Worm (Caenorhabditis elegans): Measurements from ENCODE around the gene lgc-6.

Gene lgc-6

DNA sequence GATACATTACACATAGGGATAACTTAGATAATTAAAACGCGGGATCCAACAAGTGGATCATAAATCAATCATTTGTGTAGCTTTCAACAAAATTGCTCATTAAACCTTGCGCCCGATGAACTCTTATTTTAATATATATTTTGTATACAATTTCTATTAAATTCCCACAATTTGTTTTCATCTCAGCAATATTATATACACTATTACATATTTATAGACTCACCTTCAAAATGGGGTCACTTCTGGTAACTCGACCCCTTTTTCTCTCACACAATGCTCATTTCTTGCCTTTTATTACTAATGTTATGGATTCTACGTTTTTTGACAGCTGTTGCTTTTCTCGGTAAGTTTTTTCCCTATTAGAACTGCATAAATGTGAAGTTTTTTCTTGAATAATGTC is at the start of gene lgc-6:
Gene lgc-6 (plus strand): TSS at position 301 of the 400 bp plus-strand sequence.
- no peak for TF ChIP-seq nhr-11 (tag; optimal IDR thresholded peaks at IDR 0.05)

DNA sequence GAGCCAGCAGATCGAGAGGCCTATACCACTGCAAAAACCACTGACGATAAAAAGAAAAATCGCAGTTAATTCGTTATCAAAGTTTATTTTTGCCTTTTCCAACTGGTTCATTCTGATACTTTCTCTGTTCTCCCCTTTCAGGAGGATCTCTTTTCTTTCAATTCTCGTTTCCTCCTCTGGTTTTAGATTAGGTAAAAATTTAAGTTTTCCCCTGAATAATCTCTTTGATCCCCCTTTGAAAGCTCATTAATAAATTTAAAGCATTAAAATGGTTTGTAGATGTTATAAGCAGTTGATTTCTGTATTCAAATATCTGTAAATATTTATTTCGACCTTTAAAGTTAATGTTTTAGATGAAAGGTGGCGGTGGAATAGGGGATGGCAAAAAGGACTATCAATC is 48.5 kb upstream of the lgc-6 start, which contains the start of gene K07H8.2:
Gene K07H8.2 (plus strand): TSS at position 301 of the 400 bp plus-strand sequence.
- TF ChIP-seq sem-4 (tag; optimal IDR thresholded peaks at IDR 0.05) (no peak), nhr-25 (tag; optimal IDR thresholded peaks at IDR 0.05) (no peak), F13H6.1 (tag; optimal IDR thresholded peaks at IDR 0.05) (no peak), lsy-2 (tag; optimal IDR thresholded peaks at IDR 0.05) (no peak), sma-9 (GFP tag; optimal IDR thresholded peaks at IDR 0.05) (no peak), sma-9 (tag; optimal IDR thresholded peaks at IDR 0.05) (no peak), nhr-23 (tag; optimal IDR thresholded peaks at IDR 0.05) (no peak), mbf-1 (tag; optimal IDR thresholded peaks at IDR 0.05) (no peak), snpc-4 (tag; optimal IDR thresholded peaks at IDR 0.05) (no peak), nhr-237 (tag; optimal IDR thresholded peaks at IDR 0.05) (no peak)

DNA sequence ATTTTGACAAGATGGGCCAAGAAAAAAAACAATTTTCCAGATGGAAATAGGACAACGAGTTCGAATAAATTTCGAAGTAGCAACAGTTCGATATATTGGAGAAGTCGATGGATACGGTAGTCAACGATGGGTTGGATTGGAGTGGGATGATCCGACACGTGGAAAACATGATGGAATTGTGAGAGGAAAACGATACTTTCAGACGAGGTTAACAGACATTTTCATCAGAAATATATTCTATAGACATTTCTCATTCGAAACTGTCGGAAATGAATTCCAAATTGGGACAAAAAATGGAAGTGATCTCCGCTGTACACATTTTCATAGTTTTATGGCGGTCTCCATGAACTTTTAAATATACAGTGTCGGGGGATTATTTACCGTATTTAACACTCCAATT is 45.1 kb upstream of the lgc-6 start, which contains the start of gene tbce-1:
Gene tbce-1 (plus strand): TSS at position 41 of the 400 bp plus-strand sequence.
- no peak for TF ChIP-seq ceh-82 (tag; optimal IDR thresholded peaks at IDR 0.05)

DNA sequence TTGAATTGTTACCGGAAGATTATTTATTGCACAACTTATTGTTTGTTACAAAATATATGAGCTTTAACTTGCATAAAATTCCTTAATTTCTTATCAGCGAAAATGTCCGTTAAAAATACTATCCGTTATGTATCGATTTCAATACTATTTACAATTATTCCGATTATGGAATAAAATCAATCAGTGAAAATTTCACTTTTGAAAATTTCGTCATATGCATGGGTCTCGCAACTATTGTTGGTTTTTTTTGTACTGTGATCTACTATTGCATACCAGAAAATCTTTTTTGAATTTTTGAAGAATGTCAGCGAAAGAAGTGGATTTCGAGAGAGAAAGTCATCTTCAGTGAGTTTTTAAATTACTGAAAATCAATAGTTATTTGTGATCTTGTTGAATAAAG is 42.5 kb upstream of the lgc-6 start, which contains the start of gene nprl-3:
Gene nprl-3 (plus strand): TSS at position 301 of the 400 bp plus-strand sequence.
- TF ChIP-seq R02D3.7 (tag; optimal IDR thresholded peaks at IDR 0.05) (no peak), Y55F3AM.14 (GFP tag; optimal IDR thresholded peaks at IDR 0.05) (no peak), skn-1 (tag; optimal IDR thresholded peaks at IDR 0.05) (no peak), sma-9 (GFP tag; optimal IDR thresholded peaks at IDR 0.05) (no peak), sma-9 (tag; optimal IDR thresholded peaks at IDR 0.05) (no peak), elt-1 (tag; optimal IDR thresholded peaks at IDR 0.05) (no peak), zag-1 (tag; optimal IDR thresholded peaks at IDR 0.05) (no peak), unc-39 (tag; optimal IDR thresholded peaks at IDR 0.05) (no peak), nhr-25 (tag; optimal IDR thresholded peaks at IDR 0.05) (no peak), blmp-1 (tag; optimal IDR thresholded peaks at IDR 0.05; ENCODE audit: insufficient read depth) (no peak), sma-3 (GFP tag; optimal IDR thresholded peaks at IDR 0.05) (no peak), unc-62 (GFP tag; optimal IDR thresholded peaks at IDR 0.05) (no peak)

DNA sequence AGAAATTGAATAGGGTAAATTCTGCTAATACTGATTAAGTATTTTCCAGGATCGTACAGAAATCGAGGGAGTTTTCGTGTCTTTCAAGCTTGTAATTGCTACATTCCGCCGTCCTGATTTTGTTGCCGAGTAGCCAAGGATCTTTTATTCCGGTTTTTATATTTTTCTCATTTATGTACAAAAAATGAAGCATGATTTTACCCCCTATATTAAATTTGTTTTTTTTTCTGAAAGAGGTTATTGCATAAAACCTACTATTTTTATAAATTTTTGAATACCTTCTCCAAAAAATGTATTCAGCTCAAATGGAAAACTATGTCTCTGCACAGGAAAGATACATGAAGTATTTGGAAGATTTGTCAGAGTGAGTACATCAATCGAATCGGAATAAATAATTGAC is 40.1 kb upstream of the lgc-6 start, which contains the start of gene F35H10.6:
Gene F35H10.6 (plus strand): TSS at position 301 of the 400 bp plus-strand sequence.
- TF ChIP-seq ceh-16 (tag; optimal IDR thresholded peaks at IDR 0.05), result no peak
- TF ChIP-seq unc-55 (GFP tag; optimal IDR thresholded peaks at IDR 0.05), result no peak
- TF ChIP-seq blmp-1 (tag; optimal IDR thresholded peaks at IDR 0.05; ENCODE audit: insufficient read depth), result no peak
- no peak for TF ChIP-seq crh-2 (tag; optimal IDR thresholded peaks at IDR 0.05)
- no peak for TF ChIP-seq skn-1 (tag; optimal IDR thresholded peaks at IDR 0.05)
- no peak for TF ChIP-seq sem-4 (tag; optimal IDR thresholded peaks at IDR 0.05)
- no peak for TF ChIP-seq gmeb-1 (tag; optimal IDR thresholded peaks at IDR 0.05)
- TF ChIP-seq ztf-4 (tag; optimal IDR thresholded peaks at IDR 0.05), result no peak
- TF ChIP-seq ama-1 (optimal IDR thresholded peaks at IDR 0.05), result no peak
- TF ChIP-seq unc-39 (tag; optimal IDR thresholded peaks at IDR 0.05), result no peak
- TF ChIP-seq sma-3 (GFP tag; optimal IDR thresholded peaks at IDR 0.05), result no peak
- no peak for TF ChIP-seq nhr-12 (tag; optimal IDR thresholded peaks at IDR 0.05)
- TF ChIP-seq R02D3.7 (tag; optimal IDR thresholded peaks at IDR 0.05), result no peak
- no peak for TF ChIP-seq nhr-11 (tag; optimal IDR thresholded peaks at IDR 0.05)
- no peak for TF ChIP-seq unc-62 (GFP tag; optimal IDR thresholded peaks at IDR 0.05)

DNA sequence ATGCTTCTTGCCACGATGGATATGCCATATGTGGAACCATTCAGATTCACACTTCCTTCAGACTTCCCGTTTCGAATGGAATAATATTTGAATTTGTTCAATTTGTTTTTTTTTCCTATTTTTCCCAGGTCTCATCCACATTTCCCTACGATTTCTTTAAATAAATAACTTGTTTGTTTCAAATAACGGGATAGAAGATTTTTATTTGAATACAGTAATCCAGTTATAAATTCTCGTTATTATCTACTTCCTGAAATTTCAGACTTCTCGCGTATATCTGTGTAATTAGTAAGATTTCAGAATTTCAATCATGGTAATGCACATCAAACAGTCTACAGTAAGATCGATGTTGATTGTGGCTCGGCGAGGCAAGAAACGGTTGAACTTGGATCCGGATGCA is 39.3 kb upstream of the lgc-6 start, which contains the start of gene F35H10.5:
Gene F35H10.5 (plus strand): TSS at position 301 of the 400 bp plus-strand sequence.
- no peak for TF ChIP-seq sem-4 (tag; optimal IDR thresholded peaks at IDR 0.05)
- TF ChIP-seq nhr-12 (tag; optimal IDR thresholded peaks at IDR 0.05), result no peak
- TF ChIP-seq nhr-237 (tag; optimal IDR thresholded peaks at IDR 0.05), result no peak
- no peak for TF ChIP-seq nhr-21 (tag; optimal IDR thresholded peaks at IDR 0.05)
- no peak for TF ChIP-seq snpc-4 (tag; optimal IDR thresholded peaks at IDR 0.05)
- no peak for TF ChIP-seq elt-3 (tag; optimal IDR thresholded peaks at IDR 0.05)
- no peak for TF ChIP-seq lin-39 (tag; optimal IDR thresholded peaks at IDR 0.05)
- no peak for TF ChIP-seq F13H6.1 (tag; optimal IDR thresholded peaks at IDR 0.05)
- no peak for TF ChIP-seq nhr-11 (tag; optimal IDR thresholded peaks at IDR 0.05)
- no peak for TF ChIP-seq mbf-1 (tag; optimal IDR thresholded peaks at IDR 0.05)
- no peak for TF ChIP-seq unc-62 (GFP tag; optimal IDR thresholded peaks at IDR 0.05)
- TF ChIP-seq sma-9 (GFP tag; optimal IDR thresholded peaks at IDR 0.05), result no peak
- no peak for TF ChIP-seq sma-9 (tag; optimal IDR thresholded peaks at IDR 0.05)
- TF ChIP-seq egl-27 (tag; optimal IDR thresholded peaks at IDR 0.05), result no peak
- no peak for TF ChIP-seq peb-1 (tag; optimal IDR thresholded peaks at IDR 0.05)
- no peak for TF ChIP-seq fos-1 (tag; optimal IDR thresholded peaks at IDR 0.05)
- TF ChIP-seq ama-1 (optimal IDR thresholded peaks at IDR 0.05), result no peak
- no peak for TF ChIP-seq nhr-25 (tag; optimal IDR thresholded peaks at IDR 0.05)
- TF ChIP-seq zag-1 (tag; optimal IDR thresholded peaks at IDR 0.05), result no peak
- no peak for TF ChIP-seq ztf-1 (GFP tag; conservative IDR thresholded peaks at IDR 0.05)
- no peak for TF ChIP-seq nhr-6 (tag; optimal IDR thresholded peaks at IDR 0.05)

Measured in whole organism, L2 larva.